Fruit fly (Drosophila melanogaster): ENCODE data around the gene Socs16D.

The Socs16D gene

dm6 chrX:17856458-17857277 lies 29.3 kb upstream of the Socs16D start, which contains the start of gene Srx (continued):
- TF ChIP-seq CG17359 (tag; optimal IDR thresholded peaks at IDR 0.05) (peak; percentile 19), CG14014 (GFP tag; IDR thresholded peaks at IDR 0.05) (no peak), ssp (GFP tag; IDR thresholded peaks at IDR 0.05) (no peak), CG13296 (GFP tag; optimal IDR thresholded peaks at IDR 0.05) (peak; percentile 25), shn (GFP tag; optimal IDR thresholded peaks at IDR 0.05) (peak; percentile 15), D (optimal IDR thresholded peaks at IDR 0.05) (no peak), D (GFP tag; optimal IDR thresholded peaks at IDR 0.05) (no peak), Oaz (GFP tag; IDR thresholded peaks at IDR 0.05) (no peak), fru (optimal IDR thresholded peaks at IDR 0.05) (no peak), lilli (GFP tag; optimal IDR thresholded peaks at IDR 0.05) (peak; percentile 10), Sry-δ (GFP tag; optimal IDR thresholded peaks at IDR 0.05) (peak; percentile 21), ind (GFP tag; optimal IDR thresholded peaks at IDR 0.05) (peak; percentile 16), CG32532 (GFP tag; IDR thresholded peaks at IDR 0.05) (no peak), tll (GFP tag; optimal IDR thresholded peaks at IDR 0.05) (no peak), CG10979 (tag; optimal IDR thresholded peaks at IDR 0.05) (no peak), CG15269 (tag; optimal IDR thresholded peaks at IDR 0.05) (peak; percentile 48), mam (GFP tag; optimal IDR thresholded peaks at IDR 0.05) (peak; percentile 38), CG9437 (GFP tag; optimal IDR thresholded peaks at IDR 0.05) (peak; percentile 41), CG6689 (GFP tag; IDR thresholded peaks at IDR 0.05) (no peak), Scr (GFP tag; IDR thresholded peaks at IDR 0.05; ENCODE audit: partially characterized antibody) (peak; percentile 26; the same call in 1 of the 2 replicates), danr (GFP tag; IDR thresholded peaks at IDR 0.05) (no peak), CG15601 (tag; optimal IDR thresholded peaks at IDR 0.05) (no peak), Pdp1 (GFP tag; optimal IDR thresholded peaks at IDR 0.05) (peak; percentile 26 to 72), Hmr (GFP tag; optimal IDR thresholded peaks at IDR 0.05) (peak; percentile 2), bsh (GFP tag; optimal IDR thresholded peaks at IDR 0.05) (peak in 1 of 2 experiments; percentile 13), Med (GFP tag) (peak; percentile 50), CG9215 (GFP tag; IDR thresholded peaks at IDR 0.05) (peak; percentile 37; the same call in 1 of the 2 replicates)

- no peak for TF ChIP-seq tin (GFP tag; optimal IDR thresholded peaks at IDR 0.05)
- no peak for TF ChIP-seq HLH3B (GFP tag; IDR thresholded peaks at IDR 0.05)
- no peak for TF ChIP-seq lov (optimal IDR thresholded peaks at IDR 0.05)
- no peak for TF ChIP-seq lov (GFP tag; IDR thresholded peaks at IDR 0.05)
These were observed 28.7 kb upstream of the Socs16D start, which contains the start of gene Mco4 for dm6 chrX:17856029-17856428. TSS of gene Mco4 (minus strand) at chrX:17856129.

- TF ChIP-seq CG9437 (GFP tag; optimal IDR thresholded peaks at IDR 0.05): no peak
- peak; percentile 47 for TF ChIP-seq CG2116 (GFP tag; optimal IDR thresholded peaks at IDR 0.05)
- no peak for TF ChIP-seq YL-1 (GFP tag; optimal IDR thresholded peaks at IDR 0.05)
- no peak for TF ChIP-seq CG30403 (GFP tag; optimal IDR thresholded peaks at IDR 0.05)
- no peak for TF ChIP-seq nom (GFP tag; optimal IDR thresholded peaks at IDR 0.05)
- TF ChIP-seq CG11504 (tag; optimal IDR thresholded peaks at IDR 0.05): no peak
- TF ChIP-seq BtbVII (GFP tag; optimal IDR thresholded peaks at IDR 0.05): no peak
- no peak for TF ChIP-seq Ptx1 (GFP tag; IDR thresholded peaks at IDR 0.05)
- TF ChIP-seq D19B (GFP tag; optimal IDR thresholded peaks at IDR 0.05): no peak
- TF ChIP-seq CG14014 (GFP tag; IDR thresholded peaks at IDR 0.05): no peak
- no peak for TF ChIP-seq dimm (GFP tag; IDR thresholded peaks at IDR 0.05)
- no peak for TF ChIP-seq CG32767 (GFP tag; IDR thresholded peaks at IDR 0.05)
- TF ChIP-seq Dll (GFP tag; IDR thresholded peaks at IDR 0.05; ENCODE audit: partially characterized antibody): peak; percentile 93
- peak; percentile 88; the same call in 2 of the 3 replicates for TF ChIP-seq Opbp (GFP tag; IDR thresholded peaks at IDR 0.05; ENCODE audit: partially characterized antibody)
- peak; percentile 80; the same call in 1 of the 2 replicates for TF ChIP-seq CG42726 (GFP tag; IDR thresholded peaks at IDR 0.05; ENCODE audit: partially characterized antibody)
- TF ChIP-seq Med (GFP tag): peak; percentile 59
- TF ChIP-seq CG17829 (tag; optimal IDR thresholded peaks at IDR 0.05): no peak
- TF ChIP-seq sens (GFP tag): peak; percentile 55
- no peak for TF ChIP-seq CG7786 (GFP tag; optimal IDR thresholded peaks at IDR 0.05)
- no peak for TF ChIP-seq CG7928 (GFP tag; optimal IDR thresholded peaks at IDR 0.05)
These were observed 25.1 kb upstream of the Socs16D start, which contains the start of gene CG32554 for dm6 chrX:17852457-17852856. TSS of gene CG32554 (minus strand) at chrX:17852685.
